Fruit fly (Drosophila melanogaster): ENCODE measurements around the gene myd.

- TF ChIP-seq lilli (GFP tag; optimal IDR thresholded peaks at IDR 0.05): peak; percentile 48
- no peak for TF ChIP-seq nom (GFP tag; optimal IDR thresholded peaks at IDR 0.05)
- TF ChIP-seq CTCF (GFP tag; optimal IDR thresholded peaks at IDR 0.05): no peak
- no peak for TF ChIP-seq CG30020 (tag; optimal IDR thresholded peaks at IDR 0.05)
- TF ChIP-seq hth (optimal IDR thresholded peaks at IDR 0.05): no peak
Measured at dm6 chr3R:19164873-19165456, 15.5 kb upstream of the myd start.
